Fruit fly (Drosophila melanogaster) whole organism, adult: Measurements from ENCODE around the gene Tektin-C.

Source experiments
- CG11617 ChIP-seq: fragments of 200-800 bp; sonication (Bioruptor generic); optimal IDR thresholded peaks from 2 replicates; lab custom pipeline; 2017; ENCODE audit warnings: mild to moderate bottlenecking, missing biosample characterization, missing genetic modification reagents, missing genetic modification characterization
- CG14711 ChIP-seq: fragments of 200-800 bp; sonication (Bioruptor generic); optimal IDR thresholded peaks from 2 replicates; lab custom pipeline; 2018; ENCODE audit warnings: missing biosample characterization, mild to moderate bottlenecking, missing genetic modification characterization, moderate library complexity
- CG33017 ChIP-seq: fragments of 200-800 bp; sonication (Bioruptor generic); optimal IDR thresholded peaks from 2 replicates; lab custom pipeline; 2018; ENCODE audit warnings: missing biosample characterization, mild to moderate bottlenecking, missing genetic modification characterization, moderate library complexity
- Mnt ChIP-seq: fragments of 200-800 bp; sonication (Bioruptor generic); optimal IDR thresholded peaks from 2 replicates; lab custom pipeline; 2016; ENCODE audit warnings: missing biosample characterization, mild to moderate bottlenecking, missing genetic modification characterization
- pad ChIP-seq: fragments of 200-800 bp; sonication (Bioruptor generic); optimal IDR thresholded peaks from 3 replicates; lab custom pipeline; 2017; ENCODE audit warnings: missing biosample characterization, missing genetic modification characterization, mild to moderate bottlenecking, moderate library complexity, missing genetic modification reagents

DNA sequence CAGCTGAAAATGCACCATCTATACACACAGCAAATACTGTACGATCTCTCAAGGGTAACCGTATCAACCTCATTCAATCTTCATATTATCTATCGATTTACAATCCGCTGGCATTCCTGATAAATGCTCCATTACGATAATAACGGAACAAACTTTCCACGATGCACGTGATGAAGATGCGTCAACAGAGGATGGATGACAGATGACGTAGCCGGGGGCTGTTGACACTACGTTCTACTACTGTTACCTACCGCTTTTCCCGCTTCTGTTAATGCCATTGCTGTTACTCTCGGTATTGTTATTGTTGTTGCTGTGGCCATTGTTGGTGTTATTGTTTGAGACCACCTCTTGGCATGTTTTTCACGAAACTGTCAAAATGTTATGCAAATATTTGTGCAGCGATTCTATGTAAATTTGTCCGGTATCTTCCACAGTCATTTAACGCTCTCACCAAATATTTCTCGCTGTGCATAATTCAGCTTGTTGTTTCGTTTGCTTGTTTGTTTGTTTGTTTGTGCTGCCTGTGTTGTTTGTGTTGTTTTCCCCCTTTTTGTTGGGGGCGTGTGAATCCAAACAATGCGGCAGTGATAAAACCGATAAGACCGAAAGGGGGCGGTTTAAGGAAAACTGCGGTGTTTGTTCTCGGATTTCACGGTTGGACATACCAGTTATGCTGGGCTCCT lies 27.6 kb upstream of the Tektin-C start:
- TF ChIP-seq pad (no peak), CG14711 (tag; lab: Kevin White, UChicago) (no peak), CG33017 (tag; lab: Kevin White, UChicago) (no peak), CG11617 (GFP tag; lab: Kevin White, UChicago) (no peak), Mnt (no peak)
